Fruit fly (Drosophila melanogaster): ENCODE data around the gene Alg14.

Gene Alg14

DNA sequence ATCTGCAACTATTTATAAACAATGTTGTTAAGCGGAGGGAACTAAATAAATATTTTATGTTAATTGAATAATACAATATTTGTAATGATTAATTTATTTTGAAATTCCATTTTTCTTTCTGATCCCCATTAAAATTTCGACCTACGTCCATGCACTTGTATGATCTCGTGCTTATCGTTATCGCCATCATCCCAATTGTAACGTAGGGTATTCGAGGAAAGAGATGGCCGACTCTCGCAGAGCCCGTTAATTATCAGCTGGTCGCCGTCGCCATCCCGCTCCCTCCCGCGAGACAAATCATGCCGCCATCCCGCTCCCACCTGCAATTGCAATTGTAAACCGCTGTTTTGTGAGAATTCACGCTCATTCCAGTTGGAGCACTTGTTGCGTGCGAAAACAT lies 18.8 kb upstream of the Alg14 start, which contains the start of gene CG11655 (continued):
- TF ChIP-seq eg (GFP tag; IDR thresholded peaks at IDR 0.05), result peak; percentile 59; the same call in 2 of the 3 replicates
- TF ChIP-seq CG4318 (GFP tag; optimal IDR thresholded peaks at IDR 0.05), result no peak
- peak; percentile 31 for TF ChIP-seq CG3032 (tag; optimal IDR thresholded peaks at IDR 0.05)
- no peak for TF ChIP-seq CG3919 (GFP tag; optimal IDR thresholded peaks at IDR 0.05)
- TF ChIP-seq pdm3 (GFP tag; optimal IDR thresholded peaks at IDR 0.05), result peak; percentile 50
- TF ChIP-seq CG34406 (GFP tag; optimal IDR thresholded peaks at IDR 0.05), result peak; percentile 38
- no peak for TF ChIP-seq vri (GFP tag; optimal IDR thresholded peaks at IDR 0.05)
- TF ChIP-seq Smox (GFP tag; optimal IDR thresholded peaks at IDR 0.05), result peak; percentile 50
- peak; percentile 12 for TF ChIP-seq Lpt (GFP tag; optimal IDR thresholded peaks at IDR 0.05)
- TF ChIP-seq CG16779 (tag; optimal IDR thresholded peaks at IDR 0.05), result no peak
- TF ChIP-seq CG8319 (GFP tag; optimal IDR thresholded peaks at IDR 0.05), result peak; percentile 37
- peak; percentile 50 for TF ChIP-seq Sox14 (GFP tag; optimal IDR thresholded peaks at IDR 0.05)
- TF ChIP-seq CG1621 (tag; optimal IDR thresholded peaks at IDR 0.05), result peak; percentile 60
- peak; percentile 21; the same call in 1 of the 3 replicates for TF ChIP-seq CG6163 (GFP tag; IDR thresholded peaks at IDR 0.05)
- TF ChIP-seq fd85E (GFP tag; optimal IDR thresholded peaks at IDR 0.05), result no peak
- TF ChIP-seq CG8632 (GFP tag; optimal IDR thresholded peaks at IDR 0.05), result no peak

dm6 chrX:15462436-15462857 lies 9.5 kb upstream of the Alg14 start, which contains the start of the genes shtd, CG6294 and CG6299:
Gene shtd (minus strand): TSS chrX:15462441.
Gene CG6294 (plus strand): TSS chrX:15462722.
Gene CG6299 (plus strand): TSS chrX:15462722.
- peak; percentile 3 for TF ChIP-seq esn (GFP tag; optimal IDR thresholded peaks at IDR 0.05)
- peak; percentile 2 for TF ChIP-seq topi (GFP tag; optimal IDR thresholded peaks at IDR 0.05)
- no peak for TF ChIP-seq CG6276 (GFP tag; optimal IDR thresholded peaks at IDR 0.05)
- TF ChIP-seq CG1621 (tag; optimal IDR thresholded peaks at IDR 0.05), result no peak
- no peak for TF ChIP-seq CG3032 (tag; optimal IDR thresholded peaks at IDR 0.05)
- peak; percentile 15 for TF ChIP-seq Sox14 (GFP tag; optimal IDR thresholded peaks at IDR 0.05)
- TF ChIP-seq fd85E (GFP tag; optimal IDR thresholded peaks at IDR 0.05), result no peak

- no peak for TF ChIP-seq CG11294 (GFP tag; IDR thresholded peaks at IDR 0.05)
- TF ChIP-seq fd59A (GFP tag; optimal IDR thresholded peaks at IDR 0.05), result no peak
- TF ChIP-seq CG16779 (tag; optimal IDR thresholded peaks at IDR 0.05), result no peak
Observed at dm6 chrX:15464531-15464930, 7.4 kb upstream of the Alg14 start.

- peak; percentile 37; the same call in 1 of the 3 replicates for TF ChIP-seq eg (GFP tag; IDR thresholded peaks at IDR 0.05)
- no peak for TF ChIP-seq Hr38 (GFP tag; optimal IDR thresholded peaks at IDR 0.05)
- TF ChIP-seq CG1621 (tag; optimal IDR thresholded peaks at IDR 0.05), result peak; percentile 80
- TF ChIP-seq CG6792 (GFP tag; optimal IDR thresholded peaks at IDR 0.05), result no peak
- TF ChIP-seq CG6163 (GFP tag; IDR thresholded peaks at IDR 0.05), result peak; percentile 39; the same call in 1 of the 3 replicates
Observed at dm6 chrX:15465410-15465809, 6.6 kb upstream of the Alg14 start.

- no peak for TF ChIP-seq OdsH (GFP tag; optimal IDR thresholded peaks at IDR 0.05)
- no peak for TF ChIP-seq fkh (GFP tag; optimal IDR thresholded peaks at IDR 0.05)
- no peak for TF ChIP-seq salr (GFP tag; optimal IDR thresholded peaks at IDR 0.05)
- TF ChIP-seq Ets21C (GFP tag; optimal IDR thresholded peaks at IDR 0.05), result no peak
- no peak for TF ChIP-seq CG7368 (GFP tag; optimal IDR thresholded peaks at IDR 0.05)
- no peak for TF ChIP-seq CG3032 (tag; optimal IDR thresholded peaks at IDR 0.05)
- no peak for TF ChIP-seq Hr38 (GFP tag; optimal IDR thresholded peaks at IDR 0.05)
- TF ChIP-seq pdm3 (GFP tag; optimal IDR thresholded peaks at IDR 0.05), result no peak
- TF ChIP-seq CG8632 (GFP tag; optimal IDR thresholded peaks at IDR 0.05), result no peak
- no peak for TF ChIP-seq dsx (GFP tag; optimal IDR thresholded peaks at IDR 0.05; ENCODE audit: poor library complexity, severe bottlenecking)
- TF ChIP-seq vri (GFP tag; optimal IDR thresholded peaks at IDR 0.05), result no peak
- TF ChIP-seq Smox (GFP tag; optimal IDR thresholded peaks at IDR 0.05), result no peak
- TF ChIP-seq spab (GFP tag; optimal IDR thresholded peaks at IDR 0.05), result no peak
- TF ChIP-seq Sox15 (GFP tag; optimal IDR thresholded peaks at IDR 0.05), result no peak
- TF ChIP-seq CG8119 (GFP tag; IDR thresholded peaks at IDR 0.05), result no peak
- TF ChIP-seq Ets96B (tag; optimal IDR thresholded peaks at IDR 0.05), result no peak
- TF ChIP-seq Sox102F (GFP tag; optimal IDR thresholded peaks at IDR 0.05), result no peak
Observed at dm6 chrX:15467402-15467941, 4.5 kb upstream of the Alg14 start, which contains the start of the genes CG15642 and CG15641. Gene CG15642 (minus strand): TSS chrX:15467757. Gene CG15641 (plus strand): TSS chrX:15467891.

All from whole organism, prepupa.